Worm (Caenorhabditis elegans): ENCODE data around the gene acd-4.

DNA sequence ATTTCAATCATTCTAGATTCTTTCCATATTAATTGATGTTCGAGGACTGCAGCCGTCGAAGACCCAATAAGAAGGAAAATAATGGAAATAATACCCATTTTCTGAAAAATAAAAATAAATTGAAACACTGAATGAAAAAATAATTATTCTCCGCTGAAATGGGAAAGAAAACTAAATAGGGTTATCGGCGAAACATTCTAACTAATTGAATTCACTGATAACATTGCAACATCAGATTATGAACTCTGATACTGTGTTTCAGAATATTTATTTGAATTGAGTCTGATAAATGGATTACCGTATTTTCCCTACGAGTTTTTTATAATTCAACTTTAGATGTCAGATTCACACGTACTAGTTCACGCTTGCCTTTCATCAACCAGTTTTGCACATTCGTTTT, 5.1 kb downstream of the acd-4 start, which contains the start of gene asp-13:
- no peak for TF ChIP-seq unc-62 (GFP tag; optimal IDR thresholded peaks at IDR 0.05)
- no peak for TF ChIP-seq ztf-11 (tag; optimal IDR thresholded peaks at IDR 0.05)
- TF ChIP-seq unc-39 (tag; optimal IDR thresholded peaks at IDR 0.05): no peak
- no peak for TF ChIP-seq ama-1 (optimal IDR thresholded peaks at IDR 0.05)
- TF ChIP-seq tbx-2 (tag; optimal IDR thresholded peaks at IDR 0.05): no peak
- TF ChIP-seq fkh-2 (tag; optimal IDR thresholded peaks at IDR 0.05): no peak
- no peak for TF ChIP-seq R02D3.7 (tag; optimal IDR thresholded peaks at IDR 0.05)
- TF ChIP-seq snpc-4 (tag; optimal IDR thresholded peaks at IDR 0.05): no peak
- no peak for TF ChIP-seq nhr-76 (tag; optimal IDR thresholded peaks at IDR 0.05)
- TF ChIP-seq fkh-10 (GFP tag; optimal IDR thresholded peaks at IDR 0.05): no peak
- no peak for TF ChIP-seq jun-1 (tag; optimal IDR thresholded peaks at IDR 0.05)
- no peak for TF ChIP-seq nhr-237 (tag; optimal IDR thresholded peaks at IDR 0.05)
- no peak for TF ChIP-seq pha-4 (tag; optimal IDR thresholded peaks at IDR 0.05)
- TF ChIP-seq lsy-12 (tag; optimal IDR thresholded peaks at IDR 0.05): no peak

Data from whole organism, L3 larva.